Worm (Caenorhabditis elegans) whole organism, mixed stage, embryonic: ENCODE data around the gene rnp-9.

Experiments used
- blmp-1 ChIP-seq: fragments of 150-350 bp; optimal IDR thresholded peaks from 2 replicates; lab custom pipeline; 2014; ENCODE audit warnings: missing biosample characterization, missing genetic modification characterization
- unc-62 ChIP-seq: fragments of 150-350 bp; optimal IDR thresholded peaks from 2 replicates; lab custom pipeline; 2014; ENCODE audit warnings: missing biosample characterization, missing genetic modification reagents, missing genetic modification characterization

ce11 chrX:10188493-10188895 lies 21.4 kb downstream of the rnp-9 start:
- TF ChIP-seq unc-62 (GFP tag; lab: Kevin White, UChicago) (no peak), blmp-1 (tag; lab: Kevin White, UChicago) (no peak)
